ENCODE assay signal across 2 worm cellular contexts in genomic region chrIV:183519-183918, ce11.
TF ChIP-seq lines count a peak whose summit lies in the region.

No protein-coding gene starts in this region.

TF ChIP-seq in whole organism, L4 larva, 104 proteins besides CTCF, POLR2A, EP300 and RAD21:
- TF ChIP-seq pha-4 (GFP tag; IDR thresholded peaks at IDR 0.05; lab: Robert Waterston, UW) = no peak
- no peak for TF ChIP-seq pha-4 (tag; optimal IDR thresholded peaks at IDR 0.05; lab: Kevin White, UChicago)
- no peak for TF ChIP-seq madf-5 (GFP tag; IDR thresholded peaks at IDR 0.05; lab: Robert Waterston, UW)
- TF ChIP-seq aha-1 (tag; lab: Kevin White, UChicago) = peak; percentile 59
- no peak for TF ChIP-seq gei-8 (GFP tag; optimal IDR thresholded peaks at IDR 0.05; lab: Kevin White, UChicago)

TF ChIP-seq in whole organism, young adult, 124 proteins besides CTCF, POLR2A, EP300 and RAD21:
- peak; percentile 79 for TF ChIP-seq F33H1.4 (GFP tag; IDR thresholded peaks at IDR 0.05; lab: Robert Waterston, UW)
- peak; percentile 55 for TF ChIP-seq xnd-1 (tag; optimal IDR thresholded peaks at IDR 0.05; lab: Kevin White, UChicago)
- TF ChIP-seq ztf-3 (GFP tag; optimal IDR thresholded peaks at IDR 0.05; lab: Kevin White, UChicago) = no peak
- no peak for TF ChIP-seq nhr-120 (GFP tag; IDR thresholded peaks at IDR 0.05; lab: Robert Waterston, UW)
- peak; percentile 51 for TF ChIP-seq madf-6 (GFP tag; IDR thresholded peaks at IDR 0.05; lab: Robert Waterston, UW)
- TF ChIP-seq F49E8.2 (tag; optimal IDR thresholded peaks at IDR 0.05; lab: Kevin White, UChicago; ENCODE audit: insufficient read depth) = no peak
- TF ChIP-seq lsl-1 (GFP tag; optimal IDR thresholded peaks at IDR 0.05; lab: Kevin White, UChicago) = peak; percentile 81
